Worm (Caenorhabditis elegans) whole organism, young adult: ENCODE measurements around the gene gst-8.

Experiments
- B0019.2 ChIP-seq: fragments of 200-800 bp; sonication (Bioruptor generic); conservative IDR thresholded peaks from 2 replicates; pipeline ENCODE4 v1.3.6; 2022; ENCODE audit warnings: missing genetic modification reagents, missing genetic modification characterization, missing compliant biosample characterization
- B0336.3 ChIP-seq: fragments of 200-800 bp; sonication (Bioruptor generic); IDR thresholded peaks from 2 replicates; pipeline ENCODE4 v1.3.6; 2022; ENCODE audit warnings: missing genetic modification characterization, missing compliant biosample characterization
- C06A6.2 ChIP-seq: fragments of 200-800 bp; sonication (Bioruptor generic); conservative IDR thresholded peaks from 2 replicates; pipeline ENCODE4 v1.3.6; 2022; ENCODE audit warnings: missing genetic modification characterization, missing compliant biosample characterization
- D2030.7 ChIP-seq: fragments of 200-800 bp; sonication (Bioruptor generic); IDR thresholded peaks from 2 replicates; pipeline ENCODE4 v1.3.6; 2022; ENCODE audit warnings: missing genetic modification reagents, missing genetic modification characterization, missing compliant biosample characterization
- F23B12.7 ChIP-seq: sonication (generic microtip); optimal IDR thresholded peaks from 2 replicates; lab custom pipeline; 2017; ENCODE audit warnings: missing genetic modification characterization, mild to moderate bottlenecking, missing compliant biosample characterization, antibody characterized with exemption, moderate library complexity; ENCODE audit not compliant: insufficient read depth
- F37B4.10 ChIP-seq: fragments of 200-800 bp; sonication (Bioruptor generic); IDR thresholded peaks from 2 replicates; pipeline ENCODE4 v1.3.6; 2022; ENCODE audit warnings: missing genetic modification characterization, missing compliant biosample characterization
- F39B2.1 ChIP-seq: fragments of 200-800 bp; sonication (Bioruptor generic); IDR thresholded peaks from 2 replicates; pipeline ENCODE4 v1.3.6; 2022; ENCODE audit warnings: missing genetic modification reagents, missing genetic modification characterization, missing compliant biosample characterization
- F52B5.7 ChIP-seq: sonication (generic microtip); optimal IDR thresholded peaks from 2 replicates; lab custom pipeline; 2016; ENCODE audit warnings: mild to moderate bottlenecking, missing genetic modification characterization, missing compliant biosample characterization
- F55B11.4 ChIP-seq: sonication (generic microtip); optimal IDR thresholded peaks from 2 replicates; lab custom pipeline; 2016; ENCODE audit warnings: missing compliant biosample characterization, missing genetic modification characterization, borderline replicate concordance; ENCODE audit not compliant: insufficient read depth
- F57C9.4 ChIP-seq: sonication (generic microtip); optimal IDR thresholded peaks from 2 replicates; lab custom pipeline; 2017; ENCODE audit warnings: mild to moderate bottlenecking, missing genetic modification characterization, missing compliant biosample characterization
- K11D2.4 ChIP-seq: fragments of 200-800 bp; sonication (Bioruptor generic); IDR thresholded peaks from 2 replicates; pipeline ENCODE4 v1.3.6; 2022; ENCODE audit warnings: missing genetic modification reagents, missing genetic modification characterization, missing compliant biosample characterization
- K12H6.12 ChIP-seq: fragments of 200-800 bp; sonication (Bioruptor generic); optimal IDR thresholded peaks from 2 replicates; lab custom pipeline; 2018; ENCODE audit warnings: mild to moderate bottlenecking, missing genetic modification characterization, missing compliant biosample characterization
- Y56A3A.18 ChIP-seq: fragments of 200-800 bp; sonication (Bioruptor generic); IDR thresholded peaks from 2 replicates; pipeline ENCODE4 v1.3.6; 2022; ENCODE audit warnings: missing genetic modification reagents, missing genetic modification characterization, missing compliant biosample characterization
- Y67H2A.10 ChIP-seq: fragments of 200-800 bp; sonication (Bioruptor generic); conservative IDR thresholded peaks from 2 replicates; pipeline ENCODE4 v1.3.6; 2022; ENCODE audit warnings: missing genetic modification reagents, missing genetic modification characterization, missing compliant biosample characterization
- Y79H2A.3 ChIP-seq: fragments of 200-800 bp; sonication (Bioruptor generic); conservative IDR thresholded peaks from 2 replicates; pipeline ENCODE4 v1.3.6; 2022; ENCODE audit warnings: missing genetic modification reagents, missing genetic modification characterization, missing compliant biosample characterization
- akir-1 ChIP-seq: fragments of 200-800 bp; sonication (Bioruptor generic); optimal IDR thresholded peaks from 2 replicates; lab custom pipeline; 2018; ENCODE audit warnings: mild to moderate bottlenecking, missing genetic modification characterization, moderate library complexity, missing compliant biosample characterization
- aptf-3 ChIP-seq: fragments of 200-800 bp; sonication (Bioruptor generic); IDR thresholded peaks from 2 replicates; pipeline ENCODE4 v1.3.6; 2022; ENCODE audit warnings: missing genetic modification characterization, missing compliant biosample characterization
- athp-1 ChIP-seq: sonication (generic microtip); optimal IDR thresholded peaks from 2 replicates; lab custom pipeline; 2017; ENCODE audit warnings: mild to moderate bottlenecking, missing genetic modification characterization, missing compliant biosample characterization
- attf-5 ChIP-seq: fragments of 200-800 bp; sonication (Bioruptor generic); optimal IDR thresholded peaks from 2 replicates; lab custom pipeline; 2018; ENCODE audit warnings: mild to moderate bottlenecking, missing genetic modification characterization, missing compliant biosample characterization
- bed-1 ChIP-seq: fragments of 200-800 bp; sonication (Bioruptor generic); IDR thresholded peaks from 2 replicates; pipeline ENCODE4 v1.3.6; 2022; ENCODE audit warnings: missing genetic modification reagents, missing genetic modification characterization, missing compliant biosample characterization
- cebp-1 ChIP-seq, 2 experiments: fragments of 200-800 bp in 1 of 2; sonication (Bioruptor generic) in 1 of 2; sonication (generic microtip) in 1 of 2; IDR thresholded peaks in 1 of 2; optimal IDR thresholded peaks in 1 of 2; 2 replicates each; pipeline versions ENCODE4 v1.3.6 to Lab custom; 2017 to 2022; ENCODE audit warnings: missing compliant biosample characterization in 2 of 2, missing genetic modification characterization in 2 of 2, mild to moderate bottlenecking in 1 of 2, missing genetic modification reagents in 1 of 2, moderate library complexity in 1 of 2
- ceh-58 ChIP-seq: fragments of 200-800 bp; sonication (Bioruptor generic); IDR thresholded peaks from 2 replicates; pipeline ENCODE4 v1.3.6; 2022; ENCODE audit warnings: missing genetic modification characterization, missing compliant biosample characterization
- ceh-79 ChIP-seq: sonication (generic microtip); optimal IDR thresholded peaks from 2 replicates; lab custom pipeline; 2017; ENCODE audit warnings: mild to moderate bottlenecking, missing genetic modification characterization, missing compliant biosample characterization
- dpl-1 ChIP-seq: fragments of 150-350 bp; optimal IDR thresholded peaks from 2 replicates; lab custom pipeline; 2014; ENCODE audit warnings: missing biosample characterization, missing genetic modification reagents, missing genetic modification characterization
- efl-1 ChIP-seq: fragments of 150-350 bp; optimal IDR thresholded peaks from 2 replicates; lab custom pipeline; 2014; ENCODE audit warnings: missing biosample characterization, missing genetic modification reagents, missing genetic modification characterization
- gei-17 ChIP-seq: fragments of 200-800 bp; sonication (Bioruptor generic); optimal IDR thresholded peaks from 2 replicates; lab custom pipeline; 2018; ENCODE audit warnings: mild to moderate bottlenecking, missing genetic modification characterization, missing compliant biosample characterization
- him-1 ChIP-seq: sonication (generic microtip); optimal IDR thresholded peaks from 2 replicates; lab custom pipeline; 2016; ENCODE audit warnings: missing genotype, missing genetic modification reagents, missing genetic modification characterization, missing compliant biosample characterization
- hlh-12 ChIP-seq: sonication (generic microtip); optimal IDR thresholded peaks from 2 replicates; lab custom pipeline; 2016; ENCODE audit warnings: missing genetic modification characterization, missing compliant biosample characterization
- hsf-1 ChIP-seq: fragments of 200-800 bp; sonication (Bioruptor generic); IDR thresholded peaks from 2 replicates; pipeline ENCODE4 v1.3.6; 2022; ENCODE audit warnings: missing genetic modification reagents, missing genetic modification characterization, missing compliant biosample characterization
- lag-1 ChIP-seq: fragments of 200-800 bp; sonication (Bioruptor generic); IDR thresholded peaks from 2 replicates; pipeline ENCODE4 v1.3.6; 2022; ENCODE audit warnings: missing genetic modification reagents, missing genetic modification characterization, missing compliant biosample characterization
- lin-54 ChIP-seq: fragments of 200-800 bp; sonication (Bioruptor generic); optimal IDR thresholded peaks from 2 replicates; lab custom pipeline; 2018; ENCODE audit warnings: mild to moderate bottlenecking, missing genetic modification characterization, missing compliant biosample characterization
- lsy-27 ChIP-seq: sonication (generic microtip); optimal IDR thresholded peaks from 2 replicates; lab custom pipeline; 2017; ENCODE audit warnings: missing genetic modification characterization, mild to moderate bottlenecking, missing compliant biosample characterization, antibody characterized with exemption, missing genotype, borderline replicate concordance; ENCODE audit not compliant: insufficient read depth
- madf-10 ChIP-seq: sonication (generic microtip); optimal IDR thresholded peaks from 2 replicates; lab custom pipeline; 2016; ENCODE audit warnings: mild to moderate bottlenecking, missing genetic modification characterization, missing compliant biosample characterization
- madf-8 ChIP-seq: fragments of 200-800 bp; sonication (Bioruptor generic); conservative IDR thresholded peaks from 2 replicates; pipeline ENCODE4 v1.3.6; 2022; ENCODE audit warnings: missing genetic modification reagents, missing genetic modification characterization, missing compliant biosample characterization
- nfya-1 ChIP-seq: sonication (generic microtip); optimal IDR thresholded peaks from 2 replicates; lab custom pipeline; 2017; ENCODE audit warnings: antibody characterized with exemption, missing compliant biosample characterization, missing genetic modification characterization, borderline replicate concordance; ENCODE audit not compliant: insufficient read depth
- nfyb-1 ChIP-seq: fragments of 200-800 bp; sonication (Bioruptor generic); IDR thresholded peaks from 2 replicates; pipeline ENCODE4 v1.3.6; 2022; ENCODE audit warnings: missing genetic modification reagents, missing genetic modification characterization, missing compliant biosample characterization
- nhr-27 ChIP-seq: fragments of 200-800 bp; sonication (Bioruptor generic); optimal IDR thresholded peaks from 2 replicates; lab custom pipeline; 2018; ENCODE audit warnings: mild to moderate bottlenecking, missing genetic modification characterization, moderate library complexity, missing compliant biosample characterization
- nhr-80 ChIP-seq: sonication (generic microtip); optimal IDR thresholded peaks from 2 replicates; lab custom pipeline; 2016; ENCODE audit warnings: missing genetic modification characterization, missing compliant biosample characterization
- nhr-90 ChIP-seq: sonication (generic microtip); optimal IDR thresholded peaks from 2 replicates; lab custom pipeline; 2016; ENCODE audit warnings: missing genotype, mild to moderate bottlenecking, missing genetic modification characterization, missing compliant biosample characterization
- rcor-1 ChIP-seq: fragments of 200-800 bp; sonication (Bioruptor generic); IDR thresholded peaks from 2 replicates; pipeline ENCODE4 v1.3.6; 2022; ENCODE audit warnings: missing genetic modification reagents, missing genetic modification characterization, missing compliant biosample characterization
- rpc-1 ChIP-seq, 2 experiments: fragments of 150-350 bp in 1 of 2; sonication (generic microtip) in 1 of 2; optimal IDR thresholded peaks; 2 replicates each; lab custom pipeline; 2014 to 2018; ENCODE audit warnings: missing biosample characterization in 1 of 2, missing genetic modification characterization in 1 of 2, missing genetic modification reagents in 1 of 2, missing genotype in 1 of 2
- sdz-38 ChIP-seq: sonication (generic microtip); optimal IDR thresholded peaks from 2 replicates; lab custom pipeline; 2016; ENCODE audit warnings: missing genotype, missing genetic modification characterization, missing compliant biosample characterization
- somi-1 ChIP-seq: fragments of 200-800 bp; sonication (Bioruptor generic); optimal IDR thresholded peaks from 2 replicates; lab custom pipeline; 2018; ENCODE audit warnings: mild to moderate bottlenecking, missing genetic modification characterization, missing compliant biosample characterization
- zim-3 ChIP-seq: sonication (generic microtip); optimal IDR thresholded peaks from 2 replicates; lab custom pipeline; 2017; ENCODE audit warnings: mild to moderate bottlenecking, missing genetic modification characterization, moderate library complexity, missing compliant biosample characterization
- ztf-22 ChIP-seq: fragments of 200-800 bp; sonication (Bioruptor generic); optimal IDR thresholded peaks from 2 replicates; lab custom pipeline; 2018; ENCODE audit warnings: mild to moderate bottlenecking, missing genetic modification characterization, moderate library complexity, missing compliant biosample characterization
- ztf-25 ChIP-seq: fragments of 200-800 bp; sonication (Bioruptor generic); IDR thresholded peaks from 2 replicates; pipeline ENCODE4 v1.3.6; 2022; ENCODE audit warnings: missing genetic modification reagents, missing genetic modification characterization, missing compliant biosample characterization
- ztf-26 ChIP-seq: sonication (generic microtip); optimal IDR thresholded peaks from 2 replicates; lab custom pipeline; 2017; ENCODE audit warnings: missing genetic modification characterization, missing compliant biosample characterization
- ztf-3 ChIP-seq: fragments of 200-800 bp; sonication (Bioruptor generic); optimal IDR thresholded peaks from 2 replicates; lab custom pipeline; 2018; ENCODE audit warnings: mild to moderate bottlenecking, missing genetic modification characterization, missing compliant biosample characterization

The gst-8 gene

DNA sequence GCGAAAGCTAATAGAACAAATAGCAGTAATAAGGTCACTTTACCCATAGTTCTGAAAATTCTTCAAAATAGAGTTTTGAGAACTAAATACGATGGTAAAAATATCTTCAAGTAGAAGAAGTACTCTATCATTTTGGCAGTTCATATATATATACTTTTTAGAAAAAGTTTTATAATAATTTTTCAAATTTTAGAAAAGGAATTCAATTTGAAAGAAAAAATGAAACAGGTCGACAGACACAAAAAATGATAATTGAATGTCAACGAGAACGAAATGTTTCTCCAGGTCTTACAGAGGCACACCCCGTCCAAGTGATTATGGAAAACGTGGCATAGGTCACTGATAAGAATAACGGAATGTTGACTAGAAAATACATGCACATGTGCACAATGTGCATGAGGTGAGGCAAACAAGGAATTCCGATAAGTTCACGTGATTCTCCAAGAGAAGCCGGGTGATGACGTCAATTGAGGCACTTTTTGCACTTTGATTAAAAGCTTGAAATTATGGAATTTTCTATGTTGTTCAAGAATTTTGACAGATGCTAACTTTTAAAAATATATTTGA, 41.8 kb downstream of the gst-8 start, which contains the start of gene aagr-2 (continued):
- TF ChIP-seq cebp-1 (GFP tag; IDR thresholded peaks at IDR 0.05; lab: Robert Waterston, UW) (no peak), cebp-1 (tag; optimal IDR thresholded peaks at IDR 0.05; lab: Kevin White, UChicago) (peak; percentile 60), lin-54 (no peak), nhr-90 (peak; percentile 54), somi-1 (no peak), K12H6.12 (no peak), C06A6.2 (GFP tag; lab: Robert Waterston, UW) (no peak), F23B12.7 (no peak), B0336.3 (GFP tag; lab: Robert Waterston, UW) (peak; percentile 25; the same call in 1 of the 2 replicates), Y79H2A.3 (no peak), rpc-1 (optimal IDR thresholded peaks at IDR 0.05; lab: Kevin White, UChicago) (no peak), rpc-1 (tag; optimal IDR thresholded peaks at IDR 0.05; lab: Kevin White, UChicago) (no peak), F57C9.4 (tag; lab: Kevin White, UChicago) (no peak), lsy-27 (tag; lab: Kevin White, UChicago) (no peak), sdz-38 (tag; lab: Kevin White, UChicago) (no peak), B0019.2 (GFP tag; lab: Robert Waterston, UW) (no peak), K11D2.4 (GFP tag; lab: Robert Waterston, UW) (no peak), F39B2.1 (GFP tag; lab: Robert Waterston, UW) (no peak), nhr-80 (tag; lab: Kevin White, UChicago) (peak; percentile 94), attf-5 (GFP tag; lab: Kevin White, UChicago) (no peak), madf-8 (no peak), nhr-27 (tag; lab: Kevin White, UChicago) (no peak), F37B4.10 (GFP tag; lab: Robert Waterston, UW) (no peak), hsf-1 (no peak), rcor-1 (GFP tag; lab: Robert Waterston, UW) (no peak), Y67H2A.10 (no peak), ceh-58 (GFP tag; lab: Robert Waterston, UW) (no peak), D2030.7 (GFP tag; lab: Robert Waterston, UW) (no peak), ztf-25 (GFP tag; lab: Robert Waterston, UW) (no peak), akir-1 (no peak), F52B5.7 (no peak), zim-3 (tag; lab: Kevin White, UChicago) (no peak), efl-1 (GFP tag; lab: Kevin White, UChicago) (no peak), nfya-1 (no peak), him-1 (tag; lab: Kevin White, UChicago) (no peak), lag-1 (GFP tag; lab: Robert Waterston, UW) (no peak), athp-1 (tag; lab: Kevin White, UChicago) (no peak), dpl-1 (GFP tag; lab: Kevin White, UChicago) (no peak), gei-17 (GFP tag; lab: Kevin White, UChicago) (no peak), ztf-3 (no peak), ztf-22 (peak; percentile 18), Y56A3A.18 (GFP tag; lab: Robert Waterston, UW) (no peak), madf-10 (tag; lab: Kevin White, UChicago) (no peak), ceh-79 (tag; lab: Kevin White, UChicago) (no peak), F55B11.4 (tag; lab: Kevin White, UChicago) (no peak), hlh-12 (tag; lab: Kevin White, UChicago) (no peak), nfyb-1 (GFP tag; lab: Robert Waterston, UW) (peak; percentile 22; the same call in 1 of the 2 replicates), ztf-26 (tag; lab: Kevin White, UChicago) (no peak), aptf-3 (GFP tag; lab: Robert Waterston, UW) (no peak), bed-1 (GFP tag; lab: Robert Waterston, UW) (no peak)
